Worm (Caenorhabditis elegans): ENCODE results near the gene srh-264.

DNA sequence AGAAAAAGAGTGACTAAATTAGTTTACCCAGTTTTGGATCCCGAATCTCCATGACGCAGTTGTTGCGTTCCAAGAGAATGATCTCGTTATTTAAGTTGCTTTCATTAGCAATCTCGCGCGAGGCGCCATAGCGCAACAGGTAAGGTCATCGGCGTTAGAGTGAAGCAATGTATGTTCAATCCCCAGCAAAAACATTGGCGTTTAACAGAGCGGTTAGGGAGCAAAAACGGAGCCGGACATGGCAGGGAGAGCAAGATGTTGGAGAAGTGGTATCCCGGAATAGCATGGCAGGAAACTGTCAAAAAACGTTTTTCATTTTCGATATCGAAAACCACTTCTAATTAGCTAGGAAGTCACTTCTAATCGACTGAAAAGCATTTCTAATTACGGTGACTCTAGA lies 40.4 kb downstream of the srh-264 start:
- TF ChIP-seq lin-39 (tag; optimal IDR thresholded peaks at IDR 0.05): no peak
- no peak for TF ChIP-seq nhr-25 (tag; optimal IDR thresholded peaks at IDR 0.05)
- no peak for TF ChIP-seq zag-1 (tag; optimal IDR thresholded peaks at IDR 0.05)
- TF ChIP-seq nhr-11 (tag; optimal IDR thresholded peaks at IDR 0.05): no peak
- no peak for TF ChIP-seq nhr-6 (tag; optimal IDR thresholded peaks at IDR 0.05)
- no peak for TF ChIP-seq lsy-2 (tag; optimal IDR thresholded peaks at IDR 0.05)
- no peak for TF ChIP-seq fos-1 (tag; optimal IDR thresholded peaks at IDR 0.05)

All from whole organism, L2 larva.